Fruit fly (Drosophila melanogaster): Measurements from ENCODE around the gene mura.

- no peak for TF ChIP-seq CG7101 (tag; optimal IDR thresholded peaks at IDR 0.05)
- TF ChIP-seq kay (GFP tag; ENCODE audit: borderline replicate concordance) = no peak
- TF ChIP-seq pad (GFP tag; optimal IDR thresholded peaks at IDR 0.05) = no peak
- TF ChIP-seq toe (GFP tag; optimal IDR thresholded peaks at IDR 0.05) = no peak
- no peak for TF ChIP-seq Hr96 (GFP tag; optimal IDR thresholded peaks at IDR 0.05)
- TF ChIP-seq tj (GFP tag; optimal IDR thresholded peaks at IDR 0.05) = peak; percentile 91
- no peak for TF ChIP-seq CG33017 (tag; optimal IDR thresholded peaks at IDR 0.05)
- no peak for TF ChIP-seq cnc (optimal IDR thresholded peaks at IDR 0.05)
- TF ChIP-seq bab1 (GFP tag; optimal IDR thresholded peaks at IDR 0.05) = no peak
- TF ChIP-seq CG7045 (GFP tag; optimal IDR thresholded peaks at IDR 0.05) = no peak
- TF ChIP-seq Crg-1 (GFP tag; optimal IDR thresholded peaks at IDR 0.05) = no peak
- peak; percentile 5 for TF ChIP-seq ovo (GFP tag; optimal IDR thresholded peaks at IDR 0.05)
- no peak for TF ChIP-seq Clk (GFP tag; optimal IDR thresholded peaks at IDR 0.05)
- no peak for TF ChIP-seq CG12768 (GFP tag; optimal IDR thresholded peaks at IDR 0.05)
Observed at dm6 chr3R:9593408-9594250, 42.0 kb upstream of the mura start.

Data from whole organism, adult.